Worm (Caenorhabditis elegans): Measurements from ENCODE around the gene pkc-3.

DNA sequence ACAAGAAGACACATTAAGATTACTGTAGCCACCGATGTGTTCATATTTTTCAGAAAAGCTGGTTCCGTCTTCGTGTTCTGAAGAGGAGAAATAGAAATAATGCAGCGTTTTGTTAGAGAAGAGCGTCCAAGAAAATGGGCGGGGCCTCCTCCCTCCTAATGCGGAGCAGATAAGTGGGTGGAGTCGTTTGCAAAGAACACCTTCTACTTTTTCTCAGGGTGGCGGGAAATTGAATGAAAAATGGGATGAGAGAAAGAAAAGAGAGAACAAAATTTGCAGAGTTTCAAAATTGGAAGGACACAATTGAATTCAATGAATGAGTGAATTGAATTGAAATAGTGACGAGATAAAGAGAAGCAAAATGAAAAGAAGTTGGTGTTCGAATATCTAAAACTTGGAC lies 14.2 kb upstream of the pkc-3 start, which contains the start of gene F09E5.16:
- TF ChIP-seq him-1 (tag; optimal IDR thresholded peaks at IDR 0.05) (no peak), dao-5 (tag; optimal IDR thresholded peaks at IDR 0.05) (no peak)
